Worm (Caenorhabditis elegans): ENCODE data around the gene gpa-4.

The gpa-4 gene

ce11 chrIV:443622-444021, 42.1 kb downstream of the gpa-4 start, which contains the start of gene mrpl-55 (continued):
- TF ChIP-seq ahr-1 (tag; optimal IDR thresholded peaks at IDR 0.05) (no peak), nhr-232 (tag; optimal IDR thresholded peaks at IDR 0.05) (no peak), Y22D7AL.16 (tag; optimal IDR thresholded peaks at IDR 0.05) (no peak), syd-9 (tag; optimal IDR thresholded peaks at IDR 0.05) (no peak), hlh-30 (tag; optimal IDR thresholded peaks at IDR 0.05; ENCODE audit: insufficient read depth) (no peak), ceh-34 (tag; optimal IDR thresholded peaks at IDR 0.05) (no peak), ceh-9 (tag; optimal IDR thresholded peaks at IDR 0.05) (no peak), elt-4 (tag; optimal IDR thresholded peaks at IDR 0.05) (no peak), pha-4 (tag; optimal IDR thresholded peaks at IDR 0.05) (no peak), pqm-1 (tag; optimal IDR thresholded peaks at IDR 0.05) (no peak), sox-2 (GFP tag; IDR thresholded peaks at IDR 0.05) (no peak), F13H6.1 (tag; optimal IDR thresholded peaks at IDR 0.05) (no peak), che-1 (tag; optimal IDR thresholded peaks at IDR 0.05) (peak; percentile 14), unc-86 (tag; optimal IDR thresholded peaks at IDR 0.05) (peak; percentile 42), ref-2 (tag; optimal IDR thresholded peaks at IDR 0.05) (peak; percentile 31), elt-2 (tag; optimal IDR thresholded peaks at IDR 0.05) (peak; percentile 54), pha-2 (tag; optimal IDR thresholded peaks at IDR 0.05) (no peak), fkh-6 (tag; optimal IDR thresholded peaks at IDR 0.05) (no peak), tbx-7 (tag; optimal IDR thresholded peaks at IDR 0.05) (no peak), unc-55 (GFP tag; optimal IDR thresholded peaks at IDR 0.05) (peak; percentile 32), T23F11.4 (GFP tag; optimal IDR thresholded peaks at IDR 0.05) (no peak), ets-4 (tag; optimal IDR thresholded peaks at IDR 0.05) (peak; percentile 17), K02D7.2 (tag; optimal IDR thresholded peaks at IDR 0.05) (no peak), unc-3 (GFP tag; conservative IDR thresholded peaks at IDR 0.05) (no peak), unc-3 (tag; optimal IDR thresholded peaks at IDR 0.05) (no peak), gmeb-2 (tag; optimal IDR thresholded peaks at IDR 0.05) (no peak), ceh-48 (tag; optimal IDR thresholded peaks at IDR 0.05) (peak; percentile 75), sox-4 (tag; optimal IDR thresholded peaks at IDR 0.05) (no peak), ceh-18 (tag; optimal IDR thresholded peaks at IDR 0.05) (peak; percentile 52), madf-2 (tag; optimal IDR thresholded peaks at IDR 0.05) (no peak), K09A11.1 (tag; optimal IDR thresholded peaks at IDR 0.05; ENCODE audit: insufficient read depth) (no peak), dve-1 (tag; optimal IDR thresholded peaks at IDR 0.05) (peak; percentile 58), ceh-19 (GFP tag; optimal IDR thresholded peaks at IDR 0.05) (no peak), pax-1 (tag; optimal IDR thresholded peaks at IDR 0.05) (peak; percentile 31), ztf-16 (tag; optimal IDR thresholded peaks at IDR 0.05) (no peak), ceh-14 (tag; optimal IDR thresholded peaks at IDR 0.05) (peak; percentile 23), fkh-10 (GFP tag; optimal IDR thresholded peaks at IDR 0.05) (no peak), ceh-24 (tag; optimal IDR thresholded peaks at IDR 0.05) (no peak), ama-1 (optimal IDR thresholded peaks at IDR 0.05) (no peak), hlh-13 (GFP tag; optimal IDR thresholded peaks at IDR 0.05) (no peak)

- TF ChIP-seq madf-2 (tag; optimal IDR thresholded peaks at IDR 0.05) = no peak
- no peak for TF ChIP-seq ceh-2 (tag; optimal IDR thresholded peaks at IDR 0.05)
- TF ChIP-seq sdc-2 (tag; optimal IDR thresholded peaks at IDR 0.05) = no peak
- no peak for TF ChIP-seq ets-4 (tag; optimal IDR thresholded peaks at IDR 0.05)
- no peak for TF ChIP-seq nfya-1 (tag; optimal IDR thresholded peaks at IDR 0.05)
- TF ChIP-seq fkh-6 (tag; optimal IDR thresholded peaks at IDR 0.05) = no peak
- TF ChIP-seq F13H6.1 (tag; optimal IDR thresholded peaks at IDR 0.05) = no peak
- TF ChIP-seq ceh-30 (tag; optimal IDR thresholded peaks at IDR 0.05) = no peak
- no peak for TF ChIP-seq ceh-31 (tag; optimal IDR thresholded peaks at IDR 0.05)
- TF ChIP-seq sox-2 (GFP tag; IDR thresholded peaks at IDR 0.05) = no peak
- TF ChIP-seq ttx-3 (tag; optimal IDR thresholded peaks at IDR 0.05) = no peak
- TF ChIP-seq Y22D7AL.16 (tag; optimal IDR thresholded peaks at IDR 0.05) = no peak
Observed at ce11 chrIV:445377-445776, 43.9 kb downstream of the gpa-4 start, which contains the start of gene dpm-1. Gene dpm-1, plus strand, starts transcription at chrIV:445677.

Measured in whole organism, late embryonic.